Worm (Caenorhabditis elegans) whole organism, L2 larva: ENCODE results near the gene skr-9.
"Not testable (repeated sequence)": the region's sequence is repeated elsewhere in the genome, so short reads cannot be mapped to it uniquely, and the experiment has no call there.

ENCODE experiments used
- C34F6.9 ChIP-seq: fragments of 150-350 bp; optimal IDR thresholded peaks from 2 replicates; lab custom pipeline; 2014; ENCODE audit warnings: missing biosample characterization, missing genetic modification characterization
- F13H6.1 ChIP-seq: sonication (generic microtip); optimal IDR thresholded peaks from 2 replicates; lab custom pipeline; 2016; ENCODE audit warnings: missing genetic modification characterization, missing compliant biosample characterization
- R02D3.7 ChIP-seq: fragments of 150-350 bp; optimal IDR thresholded peaks from 2 replicates; lab custom pipeline; 2014; ENCODE audit warnings: missing biosample characterization, missing genetic modification characterization
- Y55F3AM.14 ChIP-seq: fragments of 200-800 bp; sonication (Bioruptor generic); optimal IDR thresholded peaks from 2 replicates; lab custom pipeline; 2018; ENCODE audit warnings: mild to moderate bottlenecking, missing genetic modification characterization, missing compliant biosample characterization
- alr-1 ChIP-seq: fragments of 150-350 bp; optimal IDR thresholded peaks from 2 replicates; lab custom pipeline; 2014; ENCODE audit warnings: missing biosample characterization, missing genetic modification characterization
- aly-2 ChIP-seq: fragments of 150-350 bp; optimal IDR thresholded peaks from 2 replicates; lab custom pipeline; 2014; ENCODE audit warnings: missing biosample characterization, missing genetic modification characterization
- blmp-1 ChIP-seq: sonication (generic microtip); optimal IDR thresholded peaks from 2 replicates; lab custom pipeline; 2017; ENCODE audit warnings: missing genetic modification characterization, mild to moderate bottlenecking, missing compliant biosample characterization, antibody characterized with exemption, moderate library complexity; ENCODE audit not compliant: insufficient read depth
- ceh-82 ChIP-seq: fragments of 150-350 bp; optimal IDR thresholded peaks from 2 replicates; lab custom pipeline; 2014; ENCODE audit warnings: missing biosample characterization, missing genetic modification characterization
- crh-2 ChIP-seq: sonication (generic microtip); optimal IDR thresholded peaks from 2 replicates; lab custom pipeline; 2017; ENCODE audit warnings: missing biosample characterization, missing genetic modification characterization
- egl-27 ChIP-seq: sonication (generic microtip); optimal IDR thresholded peaks from 3 replicates; lab custom pipeline; 2017; ENCODE audit warnings: missing biosample characterization, missing genetic modification reagents, missing genetic modification characterization
- elt-1 ChIP-seq: fragments of 150-350 bp; optimal IDR thresholded peaks from 2 replicates; lab custom pipeline; 2014; ENCODE audit warnings: missing biosample characterization, missing genetic modification characterization
- elt-3 ChIP-seq: sonication (generic microtip); optimal IDR thresholded peaks from 2 replicates; lab custom pipeline; 2017; ENCODE audit warnings: missing biosample characterization, missing genetic modification characterization
- fos-1 ChIP-seq: fragments of 150-350 bp; optimal IDR thresholded peaks from 2 replicates; lab custom pipeline; 2014; ENCODE audit warnings: missing biosample characterization, missing genetic modification characterization
- gmeb-1 ChIP-seq: fragments of 150-350 bp; optimal IDR thresholded peaks from 2 replicates; lab custom pipeline; 2014; ENCODE audit warnings: missing biosample characterization, missing genetic modification characterization
- lin-11 ChIP-seq: fragments of 150-350 bp; sonication (generic microtip); optimal IDR thresholded peaks from 2 replicates; lab custom pipeline; 2014; ENCODE audit warnings: missing biosample characterization, missing genetic modification characterization, inconsistent platforms, mixed read lengths
- lin-13 ChIP-seq: fragments of 150-350 bp; optimal IDR thresholded peaks from 2 replicates; lab custom pipeline; 2014; ENCODE audit warnings: missing biosample characterization, missing genetic modification reagents, missing genetic modification characterization
- lin-39 ChIP-seq: fragments of 150-350 bp; optimal IDR thresholded peaks from 2 replicates; lab custom pipeline; 2014; ENCODE audit warnings: missing biosample characterization, missing genetic modification reagents, missing genetic modification characterization
- lsy-2 ChIP-seq, 2 experiments: fragments of 150-350 bp in 1 of 2; sonication (generic microtip) in 1 of 2; optimal IDR thresholded peaks; 2 replicates each; lab custom pipeline; 2014 to 2017; ENCODE audit warnings: missing biosample characterization in 2 of 2, missing genetic modification characterization in 2 of 2
- mbf-1 ChIP-seq: sonication (generic microtip); optimal IDR thresholded peaks from 2 replicates; lab custom pipeline; 2017; ENCODE audit warnings: missing biosample characterization, missing genetic modification characterization
- nhr-10 ChIP-seq: sonication (generic microtip); optimal IDR thresholded peaks from 2 replicates; lab custom pipeline; 2017; ENCODE audit warnings: missing biosample characterization, missing genetic modification characterization
- nhr-11 ChIP-seq: fragments of 150-350 bp; optimal IDR thresholded peaks from 2 replicates; lab custom pipeline; 2014; ENCODE audit warnings: missing biosample characterization, missing genetic modification characterization
- nhr-129 ChIP-seq: fragments of 150-350 bp; optimal IDR thresholded peaks from 2 replicates; lab custom pipeline; 2014; ENCODE audit warnings: missing biosample characterization, missing genetic modification characterization
- nhr-21 ChIP-seq: fragments of 150-350 bp; optimal IDR thresholded peaks from 2 replicates; lab custom pipeline; 2014; ENCODE audit warnings: missing biosample characterization, missing genetic modification characterization
- nhr-23 ChIP-seq: fragments of 150-350 bp; optimal IDR thresholded peaks from 2 replicates; lab custom pipeline; 2014; ENCODE audit warnings: missing biosample characterization, missing genetic modification reagents, missing genetic modification characterization
- nhr-237 ChIP-seq: fragments of 150-350 bp; optimal IDR thresholded peaks from 2 replicates; lab custom pipeline; 2014; ENCODE audit warnings: missing biosample characterization, missing genetic modification characterization
- nhr-6 ChIP-seq: fragments of 150-350 bp; optimal IDR thresholded peaks from 2 replicates; lab custom pipeline; 2014; ENCODE audit warnings: missing biosample characterization, missing genetic modification characterization
- nhr-77 ChIP-seq: fragments of 150-350 bp; optimal IDR thresholded peaks from 2 replicates; lab custom pipeline; 2014; ENCODE audit warnings: missing biosample characterization, missing genetic modification characterization
- sem-4 ChIP-seq: fragments of 150-350 bp; optimal IDR thresholded peaks from 2 replicates; lab custom pipeline; 2014; ENCODE audit warnings: missing biosample characterization, missing genetic modification reagents, missing genetic modification characterization
- skn-1 ChIP-seq: sonication (generic microtip); optimal IDR thresholded peaks from 2 replicates; lab custom pipeline; 2017; ENCODE audit warnings: missing biosample characterization, missing genetic modification characterization
- sma-3 ChIP-seq: sonication (generic microtip); optimal IDR thresholded peaks from 2 replicates; lab custom pipeline; 2016; ENCODE audit warnings: missing genetic modification reagents, missing genetic modification characterization, missing compliant biosample characterization
- sma-9 ChIP-seq, 2 experiments: fragments of 150-350 bp in 1 of 2; sonication (generic microtip) in 1 of 2; optimal IDR thresholded peaks; 2 replicates each; lab custom pipeline; 2014 to 2016; ENCODE audit warnings: missing genetic modification characterization in 2 of 2, mild to moderate bottlenecking in 1 of 2, missing biosample characterization in 1 of 2, missing compliant biosample characterization in 1 of 2, missing genetic modification reagents in 1 of 2, moderate library complexity in 1 of 2
- snpc-4 ChIP-seq: fragments of 150-350 bp; optimal IDR thresholded peaks from 2 replicates; lab custom pipeline; 2014; ENCODE audit warnings: missing biosample characterization, missing genetic modification characterization
- unc-55 ChIP-seq: fragments of 150-350 bp; sonication (generic microtip); optimal IDR thresholded peaks from 3 replicates; lab custom pipeline; 2014; ENCODE audit warnings: missing biosample characterization, missing genetic modification reagents, missing genetic modification characterization
- zag-1 ChIP-seq: fragments of 150-350 bp; optimal IDR thresholded peaks from 2 replicates; lab custom pipeline; 2014; ENCODE audit warnings: missing biosample characterization, missing genetic modification characterization
- ztf-4 ChIP-seq: fragments of 150-350 bp; optimal IDR thresholded peaks from 2 replicates; lab custom pipeline; 2014; ENCODE audit warnings: missing biosample characterization, missing genetic modification characterization

Gene skr-9

DNA sequence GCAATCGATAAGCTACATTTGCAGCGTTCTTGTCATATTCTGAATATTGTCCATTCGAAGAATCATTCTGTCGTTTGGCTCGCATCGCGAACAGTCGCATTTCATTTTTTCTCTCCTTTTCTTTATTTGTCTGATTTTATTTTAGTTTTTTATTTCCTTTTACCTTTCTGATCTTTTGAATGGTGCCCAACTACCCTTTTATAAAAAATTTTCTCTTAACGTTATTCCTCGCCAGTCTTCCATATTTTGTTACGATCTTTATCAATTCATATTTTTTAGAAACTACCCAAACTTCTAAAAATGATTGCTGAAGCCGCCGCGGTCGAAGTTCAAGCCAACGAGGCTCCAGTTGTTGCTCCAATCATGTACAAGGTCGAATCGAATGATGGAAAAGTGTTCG, at the start of gene skr-9:
skr-9 (plus strand) TSS at position 301 of the 400 bp plus-strand sequence.
- TF ChIP-seq nhr-10, lin-11, fos-1 (tag; lab: Kevin White, UChicago): not testable (repeated sequence)

DNA sequence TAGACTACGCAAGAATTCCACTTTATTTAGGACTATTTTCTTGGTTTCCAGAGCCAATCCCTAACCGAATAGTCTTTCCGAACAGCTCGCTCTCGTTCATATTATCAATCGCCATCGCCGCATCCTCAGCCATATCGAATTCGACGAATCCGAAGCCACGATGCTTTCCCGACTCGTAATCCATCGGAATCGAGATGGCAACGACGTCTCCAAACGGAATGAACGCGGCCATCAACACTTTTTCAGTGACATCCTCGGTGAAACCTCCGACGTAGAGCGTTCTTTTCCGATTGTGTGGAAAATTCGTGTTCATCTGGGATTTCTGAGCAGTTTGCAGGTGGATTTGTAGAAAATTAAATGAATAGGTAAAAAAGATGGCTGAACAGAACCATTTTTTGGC, 47.0 kb upstream of the skr-9 start, which contains the start of gene cyn-13:
cyn-13 (minus strand) TSS at position 313 of the 400 bp plus-strand sequence.
- no peak for TF ChIP-seq zag-1 (tag; lab: Kevin White, UChicago)
- TF ChIP-seq blmp-1 (tag; lab: Kevin White, UChicago): no peak
- no peak for TF ChIP-seq nhr-21 (tag; lab: Kevin White, UChicago)
- no peak for TF ChIP-seq nhr-237 (tag; lab: Kevin White, UChicago)
- no peak for TF ChIP-seq sem-4 (tag; lab: Kevin White, UChicago)
- TF ChIP-seq ztf-4 (tag; lab: Kevin White, UChicago): no peak
- TF ChIP-seq alr-1 (tag; lab: Kevin White, UChicago): no peak
- no peak for TF ChIP-seq elt-3 (tag; lab: Kevin White, UChicago)
- TF ChIP-seq elt-1 (tag; lab: Kevin White, UChicago): no peak
- TF ChIP-seq, all 48 proteins: peak for 0

DNA sequence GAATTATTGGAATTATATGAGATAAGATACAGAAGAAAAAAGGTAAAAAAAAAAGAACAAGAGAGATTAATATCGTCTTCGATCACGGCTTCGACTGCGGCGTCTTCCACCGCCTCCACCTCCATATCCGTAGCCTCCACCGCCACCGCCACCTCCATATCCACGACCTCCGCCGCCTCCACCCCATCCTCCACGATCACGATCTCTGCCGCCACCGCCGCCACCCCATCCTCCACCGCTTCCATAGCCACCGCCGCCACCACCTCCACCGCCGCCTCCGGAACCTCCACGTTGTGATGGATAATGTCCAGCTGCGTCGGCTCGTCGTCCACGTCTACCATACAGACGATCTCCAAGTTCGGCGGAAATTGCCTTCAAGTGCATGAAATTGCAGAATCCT, 46.6 kb upstream of the skr-9 start:
- TF ChIP-seq lin-11 (tag; lab: Kevin White, UChicago) (no peak), nhr-23 (tag; lab: Kevin White, UChicago) (no peak), snpc-4 (tag; lab: Kevin White, UChicago) (no peak)

DNA sequence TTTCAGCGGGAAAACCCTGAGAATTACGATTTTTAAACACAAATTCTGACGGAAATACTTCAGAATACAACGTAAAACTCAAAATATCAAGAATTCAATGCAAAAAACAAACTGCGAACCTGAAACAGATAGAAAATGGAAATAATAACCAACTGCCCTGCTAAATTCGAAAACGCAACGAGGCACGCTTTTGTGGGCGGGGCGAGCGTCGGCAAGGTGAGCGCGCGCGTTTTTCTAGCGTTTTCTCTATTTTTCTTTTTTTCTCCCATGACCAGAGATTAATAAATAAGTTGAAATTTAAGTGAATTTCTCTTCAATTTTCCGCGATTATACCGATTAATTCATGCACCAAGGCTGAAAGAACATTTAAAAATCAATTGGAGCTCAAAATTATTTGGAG, 44.8 kb upstream of the skr-9 start, which contains the start of gene uaf-2:
uaf-2 (minus strand) TSS at position 183 of the 400 bp plus-strand sequence.
- peak; percentile 6 for TF ChIP-seq crh-2 (tag; lab: Kevin White, UChicago)
- no peak for TF ChIP-seq nhr-77 (tag; lab: Kevin White, UChicago)
- peak; percentile 36 for TF ChIP-seq sma-3 (GFP tag; lab: Kevin White, UChicago)
- TF ChIP-seq alr-1 (tag; lab: Kevin White, UChicago): no peak
- peak; percentile 22 for TF ChIP-seq nhr-129
- TF ChIP-seq unc-55 (GFP tag; lab: Kevin White, UChicago): peak; percentile 54
- TF ChIP-seq egl-27 (tag; lab: Kevin White, UChicago): no peak
- TF ChIP-seq aly-2 (tag; lab: Kevin White, UChicago): no peak
- peak; percentile 10 for TF ChIP-seq gmeb-1 (tag; lab: Kevin White, UChicago)
- no peak for TF ChIP-seq mbf-1 (tag; lab: Kevin White, UChicago)
- peak; percentile 22 for TF ChIP-seq C34F6.9 (tag; lab: Kevin White, UChicago)

DNA sequence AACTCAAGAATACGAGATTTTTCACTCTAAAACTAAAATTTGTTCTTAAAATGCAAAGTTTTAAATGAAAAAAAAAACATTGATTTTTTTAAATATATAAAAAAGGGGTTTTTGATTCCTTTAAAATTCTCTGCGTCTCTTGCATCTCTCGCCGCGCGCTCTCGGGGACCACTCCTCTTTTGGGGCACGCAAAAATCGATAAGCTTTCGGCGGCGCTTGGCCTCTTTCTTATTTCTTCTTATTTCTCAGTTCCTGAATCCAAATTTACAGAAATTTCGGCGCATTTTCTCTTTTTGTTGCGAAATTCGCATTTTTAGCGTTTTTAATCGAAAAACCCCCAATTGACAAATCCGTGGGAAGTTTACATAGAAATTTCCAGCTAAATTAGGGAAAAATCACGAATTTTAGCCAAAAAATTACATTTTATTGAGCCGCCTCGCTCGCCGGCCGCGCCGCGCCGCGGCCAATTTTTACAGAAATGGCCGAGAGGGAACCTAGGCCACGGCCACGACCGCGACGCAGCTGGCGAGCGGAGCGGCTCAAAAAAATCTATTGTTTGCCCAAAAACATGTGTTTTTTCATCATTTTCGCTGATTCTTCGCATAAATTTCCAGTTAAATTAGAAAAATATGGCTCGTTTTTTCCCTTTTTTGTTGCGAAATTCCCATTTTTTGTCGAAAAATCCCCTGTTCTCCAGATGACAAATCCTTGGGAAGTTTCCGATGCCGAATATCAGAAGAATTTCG, 44.2 kb upstream of the skr-9 start, which contains the start of gene itsn-1:
itsn-1 (plus strand) TSS at position 696 of the 746 bp plus-strand sequence.
- no peak for TF ChIP-seq fos-1 (tag; lab: Kevin White, UChicago)

DNA sequence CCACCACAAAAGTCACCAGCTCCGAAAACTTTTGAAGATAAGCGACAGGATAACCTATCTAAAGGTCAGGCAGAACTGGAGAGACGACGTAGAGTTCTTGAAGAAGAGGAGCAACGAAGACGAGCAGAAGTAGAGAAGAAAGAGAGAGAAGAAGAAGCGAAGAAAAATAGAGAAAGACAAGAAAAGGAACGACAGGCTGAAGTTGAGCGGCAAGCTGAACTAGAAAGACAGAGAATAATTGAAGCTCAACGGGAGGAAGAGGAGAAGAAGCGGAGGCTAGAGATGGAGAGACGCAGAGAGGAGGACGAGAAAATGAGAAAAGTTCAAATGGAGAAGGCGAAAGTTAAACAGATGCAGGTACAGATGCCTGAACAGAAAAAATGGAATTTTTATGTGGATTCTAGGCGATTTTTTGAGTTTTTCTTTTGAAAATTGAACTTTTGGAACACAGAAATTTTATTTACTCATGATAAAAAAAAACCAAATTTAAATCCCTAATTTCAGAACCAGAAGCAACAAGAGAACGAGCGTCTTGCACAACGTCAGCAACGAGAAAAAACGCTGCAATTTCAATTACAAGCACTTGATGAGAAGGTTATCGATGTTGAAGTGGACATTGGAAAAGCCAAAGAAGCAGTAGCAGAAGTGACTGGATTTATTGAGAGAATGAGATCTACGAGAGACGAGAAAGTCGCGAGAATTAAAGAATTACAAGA, 42.2 kb upstream of the skr-9 start:
- TF ChIP-seq C34F6.9 (tag; lab: Kevin White, UChicago): peak; percentile 28
- TF ChIP-seq sem-4 (tag; lab: Kevin White, UChicago): no peak
- peak; percentile 55 for TF ChIP-seq unc-55 (GFP tag; lab: Kevin White, UChicago)

DNA sequence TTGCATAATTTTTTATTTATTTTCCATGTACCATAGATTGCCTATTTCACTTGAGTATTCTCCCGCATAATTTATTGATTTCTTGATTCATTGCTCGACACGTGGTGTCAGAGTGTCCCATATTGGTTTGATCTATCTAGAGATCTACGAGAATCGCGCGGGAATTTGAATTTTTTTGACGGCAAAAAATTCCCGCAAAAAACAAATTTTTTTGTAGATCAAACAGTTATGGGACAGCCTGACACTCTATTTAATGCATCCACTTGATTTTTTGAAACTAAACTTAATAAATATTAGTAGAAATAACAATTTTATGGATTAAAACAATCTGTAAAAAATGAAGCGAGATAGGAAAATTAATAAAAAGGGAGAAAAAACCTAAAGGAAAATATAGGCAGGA, 37.4 kb upstream of the skr-9 start:
- TF ChIP-seq nhr-23 (tag; lab: Kevin White, UChicago) (no peak), ceh-82 (no peak), R02D3.7 (tag; lab: Kevin White, UChicago) (no peak), Y55F3AM.14 (GFP tag; lab: Kevin White, UChicago) (no peak), nhr-6 (tag; lab: Kevin White, UChicago) (no peak), lin-39 (tag; lab: Kevin White, UChicago) (no peak), sma-3 (GFP tag; lab: Kevin White, UChicago) (no peak), sma-9 (GFP tag; optimal IDR thresholded peaks at IDR 0.05; lab: Kevin White, UChicago) (no peak), sma-9 (tag; optimal IDR thresholded peaks at IDR 0.05; lab: Kevin White, UChicago) (no peak), unc-55 (GFP tag; lab: Kevin White, UChicago) (no peak), ztf-4 (tag; lab: Kevin White, UChicago) (no peak), nhr-237 (tag; lab: Kevin White, UChicago) (no peak), nhr-11 (tag; lab: Kevin White, UChicago) (no peak), nhr-77 (tag; lab: Kevin White, UChicago) (no peak), F13H6.1 (tag; lab: Kevin White, UChicago) (no peak), egl-27 (tag; lab: Kevin White, UChicago) (no peak), skn-1 (tag; lab: Kevin White, UChicago) (no peak), lin-13 (GFP tag; lab: Kevin White, UChicago) (no peak), lsy-2 (tag; optimal IDR thresholded peaks at IDR 0.05; lab: Kevin White, UChicago) (no peak), lin-11 (tag; lab: Kevin White, UChicago) (no peak), nhr-10 (tag; lab: Kevin White, UChicago) (no peak)
